Fruit fly (Drosophila melanogaster): ENCODE results near the gene CG9451.

Gene CG9451

DNA sequence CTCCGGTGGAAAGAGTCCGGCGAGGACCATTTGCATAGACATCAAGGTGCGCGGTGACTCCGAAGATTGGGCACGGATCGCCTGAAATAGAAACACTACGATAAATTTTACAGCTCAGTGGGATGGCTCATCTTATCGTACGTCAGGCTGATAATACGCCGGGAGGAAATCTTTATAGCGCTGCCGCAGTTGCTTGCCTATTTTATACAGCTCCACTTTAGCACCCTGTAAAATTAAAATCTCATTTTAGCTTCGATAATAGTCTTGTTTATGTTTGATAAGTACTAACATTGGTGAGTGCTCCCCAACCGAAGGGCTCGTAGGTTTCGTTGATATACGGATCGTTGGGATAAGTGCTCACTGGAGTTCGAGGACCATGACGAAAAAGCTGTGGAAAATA, 1.3 kb downstream of the CG9451 start:
- no peak for TF ChIP-seq Rfx (GFP tag; IDR thresholded peaks at IDR 0.05)
- no peak for TF ChIP-seq lmd (GFP tag; IDR thresholded peaks at IDR 0.05)
- TF ChIP-seq Med (GFP tag): peak; percentile 62
- TF ChIP-seq grn (GFP tag; optimal IDR thresholded peaks at IDR 0.05): no peak
- peak; percentile 2 for TF ChIP-seq Fer1 (GFP tag; optimal IDR thresholded peaks at IDR 0.05)
- peak; percentile 7 for TF ChIP-seq CG13296 (GFP tag; optimal IDR thresholded peaks at IDR 0.05)
- TF ChIP-seq CG12769 (tag; optimal IDR thresholded peaks at IDR 0.05): peak; percentile 21
- peak; percentile 40 for TF ChIP-seq CG2678 (tag; optimal IDR thresholded peaks at IDR 0.05)
- no peak for TF ChIP-seq CG8290 (GFP tag; optimal IDR thresholded peaks at IDR 0.05)
- TF ChIP-seq CG8290 (tag; optimal IDR thresholded peaks at IDR 0.05): peak in 1 of 2 experiments; percentile 27
- peak; percentile 26 for TF ChIP-seq CG15269 (tag; optimal IDR thresholded peaks at IDR 0.05)
- no peak for TF ChIP-seq Deaf1 (tag; optimal IDR thresholded peaks at IDR 0.05)
- TF ChIP-seq CG3281 (GFP tag; optimal IDR thresholded peaks at IDR 0.05): peak; percentile 22
- no peak for TF ChIP-seq dysf (GFP tag; IDR thresholded peaks at IDR 0.05)
- peak; percentile 11 for TF ChIP-seq CG13894 (tag; optimal IDR thresholded peaks at IDR 0.05)
- TF ChIP-seq gsb (GFP tag; IDR thresholded peaks at IDR 0.05): 0 out of 2 replicates have a peak, but pooled peaks have one; percentile 21

DNA sequence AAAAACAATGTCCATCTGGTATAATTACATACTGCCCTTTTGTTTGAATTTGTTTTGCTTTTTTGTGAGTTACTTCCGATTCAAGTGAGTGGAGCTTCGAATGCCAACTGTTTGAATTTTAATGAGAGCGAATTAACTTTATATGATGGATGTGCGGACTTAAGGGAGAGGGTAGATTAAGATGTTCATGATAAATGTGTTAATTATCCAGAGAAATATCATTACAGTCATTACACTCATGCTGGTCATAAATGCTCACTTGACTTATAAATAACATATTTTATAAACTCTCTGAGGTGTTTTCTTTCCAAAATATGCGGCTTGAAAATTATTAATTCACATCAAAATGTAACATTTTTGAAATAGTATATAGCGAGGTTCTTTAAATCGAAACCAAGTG, 3.0 kb downstream of the CG9451 start, which contains the start of gene CG9449:
TSS of gene CG9449 (minus strand) at position 101 of the 400 bp plus-strand sequence.
- TF ChIP-seq Med (GFP tag) (peak; percentile 30), knrl (GFP tag; IDR thresholded peaks at IDR 0.05; ENCODE audit: partially characterized antibody) (no peak), CG13287 (GFP tag; IDR thresholded peaks at IDR 0.05; ENCODE audit: partially characterized antibody) (no peak), crol (GFP tag; IDR thresholded peaks at IDR 0.05) (no peak), CG14965 (GFP tag; optimal IDR thresholded peaks at IDR 0.05; ENCODE audit: borderline replicate concordance) (no peak), jing (GFP tag; optimal IDR thresholded peaks at IDR 0.05) (no peak), onecut (GFP tag; IDR thresholded peaks at IDR 0.05) (no peak), CG2712 (tag; optimal IDR thresholded peaks at IDR 0.05) (no peak), CG7372 (GFP tag; IDR thresholded peaks at IDR 0.05) (no peak), unc-4 (GFP tag; IDR thresholded peaks at IDR 0.05; ENCODE audit: partially characterized antibody) (no peak), PHDP (tag; optimal IDR thresholded peaks at IDR 0.05) (peak; percentile 29), CG17829 (tag; optimal IDR thresholded peaks at IDR 0.05) (no peak), sens (GFP tag) (peak; percentile 34), CG34422 (GFP tag; IDR thresholded peaks at IDR 0.05) (no peak), pum (GFP tag; optimal IDR thresholded peaks at IDR 0.05) (no peak), dimm (GFP tag; IDR thresholded peaks at IDR 0.05) (no peak), CG9437 (GFP tag; optimal IDR thresholded peaks at IDR 0.05) (peak; percentile 12)

- no peak for TF ChIP-seq al (GFP tag; IDR thresholded peaks at IDR 0.05)
- no peak for TF ChIP-seq CG13424 (tag; optimal IDR thresholded peaks at IDR 0.05)
- TF ChIP-seq CoRest (tag; optimal IDR thresholded peaks at IDR 0.05): no peak
- TF ChIP-seq D (optimal IDR thresholded peaks at IDR 0.05): no peak
- TF ChIP-seq D (GFP tag; optimal IDR thresholded peaks at IDR 0.05): no peak
- TF ChIP-seq CG8359 (GFP tag; optimal IDR thresholded peaks at IDR 0.05; ENCODE audit: borderline replicate concordance): peak; percentile 96
- peak; percentile 51 for TF ChIP-seq sd (tag; optimal IDR thresholded peaks at IDR 0.05)
- no peak for TF ChIP-seq unpg (GFP tag; optimal IDR thresholded peaks at IDR 0.05)
- no peak for TF ChIP-seq onecut (GFP tag; IDR thresholded peaks at IDR 0.05)
- TF ChIP-seq CG4854 (GFP tag; optimal IDR thresholded peaks at IDR 0.05): no peak
- 0 out of 4 replicates have a peak, but pooled peaks have one; percentile 49 for TF ChIP-seq chinmo (GFP tag; IDR thresholded peaks at IDR 0.05; ENCODE audit: partially characterized antibody)
- no peak for TF ChIP-seq CG10267 (tag; optimal IDR thresholded peaks at IDR 0.05)
- no peak for TF ChIP-seq CG8765 (GFP tag; IDR thresholded peaks at IDR 0.05)
- no peak for TF ChIP-seq amos (GFP tag; IDR thresholded peaks at IDR 0.05; ENCODE audit: partially characterized antibody)
- no peak for TF ChIP-seq cato (GFP tag; optimal IDR thresholded peaks at IDR 0.05; ENCODE audit: borderline replicate concordance)
- TF ChIP-seq Hsf (GFP tag; optimal IDR thresholded peaks at IDR 0.05): no peak
- TF ChIP-seq Dref (GFP tag; IDR thresholded peaks at IDR 0.05): no peak
- no peak for TF ChIP-seq tll (GFP tag; optimal IDR thresholded peaks at IDR 0.05)
- no peak for TF ChIP-seq CG2202 (tag; optimal IDR thresholded peaks at IDR 0.05)
Measured at dm6 chr3L:19497135-19497534, 3.5 kb downstream of the CG9451 start.
